Fruit fly (Drosophila melanogaster): ENCODE results near the gene TwdlB.

- TF ChIP-seq pan (optimal IDR thresholded peaks at IDR 0.05) (no peak), psq (optimal IDR thresholded peaks at IDR 0.05) (no peak), EcR (GFP tag; optimal IDR thresholded peaks at IDR 0.05) (no peak), usp (GFP tag; optimal IDR thresholded peaks at IDR 0.05) (no peak), CG8478 (optimal IDR thresholded peaks at IDR 0.05) (no peak)
Observed at dm6 chr3R:26626638-26627037, 3.3 kb upstream of the TwdlB start, which contains the start of gene TwdlO.
